Fruit fly (Drosophila melanogaster): ENCODE results near the gene Neb-cGP.

Neb-cGP gene

dm6 chrX:10463056-10463710, 2.6 kb downstream of the Neb-cGP start (continued):
- TF ChIP-seq CG2120 (GFP tag; optimal IDR thresholded peaks at IDR 0.05) (peak; percentile 28), CG32767 (GFP tag; IDR thresholded peaks at IDR 0.05) (no peak), CTCF (GFP tag; optimal IDR thresholded peaks at IDR 0.05) (peak; percentile 24), CG6765 (GFP tag; optimal IDR thresholded peaks at IDR 0.05) (no peak), CG13894 (tag; optimal IDR thresholded peaks at IDR 0.05) (no peak), Xrp1 (GFP tag; IDR thresholded peaks at IDR 0.05) (no peak), CG7786 (GFP tag; optimal IDR thresholded peaks at IDR 0.05) (no peak), CG4404 (GFP tag; IDR thresholded peaks at IDR 0.05) (no peak), bigmax (GFP tag; optimal IDR thresholded peaks at IDR 0.05) (peak; percentile 91), CG33557 (GFP tag; optimal IDR thresholded peaks at IDR 0.05) (no peak), CG17361 (GFP tag; IDR thresholded peaks at IDR 0.05) (no peak), insv (GFP tag; optimal IDR thresholded peaks at IDR 0.05) (peak in 1 of 2 experiments; percentile 28), dm (GFP tag; optimal IDR thresholded peaks at IDR 0.05) (no peak), fd96Cb (tag; optimal IDR thresholded peaks at IDR 0.05) (no peak), CG15269 (tag; optimal IDR thresholded peaks at IDR 0.05) (no peak), Neu2 (GFP tag; optimal IDR thresholded peaks at IDR 0.05; ENCODE audit: borderline replicate concordance) (no peak), Fer2 (tag; optimal IDR thresholded peaks at IDR 0.05) (no peak), fd102C (GFP tag; optimal IDR thresholded peaks at IDR 0.05) (no peak), chinmo (GFP tag; IDR thresholded peaks at IDR 0.05; ENCODE audit: partially characterized antibody) (peak; percentile 77; the same call in 2 of the 4 replicates), CG13296 (GFP tag; optimal IDR thresholded peaks at IDR 0.05) (no peak), CG17802 (tag; optimal IDR thresholded peaks at IDR 0.05) (no peak), hkb (optimal IDR thresholded peaks at IDR 0.05) (no peak), hkb (GFP tag; IDR thresholded peaks at IDR 0.05) (no peak), CG16813 (GFP tag; IDR thresholded peaks at IDR 0.05; ENCODE audit: partially characterized antibody) (peak; percentile 60; the same call in 2 of the 3 replicates), croc (GFP tag; conservative IDR thresholded peaks at IDR 0.05) (no peak), CG10147 (GFP tag; optimal IDR thresholded peaks at IDR 0.05) (no peak), CG11456 (GFP tag; IDR thresholded peaks at IDR 0.05) (no peak), Taf1 (GFP tag; IDR thresholded peaks at IDR 0.05) (no peak), Dek (tag; optimal IDR thresholded peaks at IDR 0.05) (no peak), wek (GFP tag; optimal IDR thresholded peaks at IDR 0.05) (no peak), tna (GFP tag; IDR thresholded peaks at IDR 0.05; ENCODE audit: partially characterized antibody) (peak; percentile 67), CG3838 (GFP tag; optimal IDR thresholded peaks at IDR 0.05) (no peak), NFAT (GFP tag; IDR thresholded peaks at IDR 0.05) (no peak), ewg (GFP tag; optimal IDR thresholded peaks at IDR 0.05) (peak; percentile 41), gsb-n (tag; optimal IDR thresholded peaks at IDR 0.05) (no peak), grn (GFP tag; optimal IDR thresholded peaks at IDR 0.05) (no peak), Camta (GFP tag; optimal IDR thresholded peaks at IDR 0.05) (no peak), CG9727 (GFP tag; optimal IDR thresholded peaks at IDR 0.05) (peak; percentile 1), CG12942 (GFP tag; optimal IDR thresholded peaks at IDR 0.05) (no peak), gfzf (GFP tag; optimal IDR thresholded peaks at IDR 0.05) (peak; percentile 19), CG15514 (GFP tag; optimal IDR thresholded peaks at IDR 0.05) (peak; percentile 69), Hmr (GFP tag; optimal IDR thresholded peaks at IDR 0.05) (no peak), cas (GFP tag; IDR thresholded peaks at IDR 0.05) (no peak), yki (optimal IDR thresholded peaks at IDR 0.05) (no peak), unc-4 (GFP tag; IDR thresholded peaks at IDR 0.05; ENCODE audit: partially characterized antibody) (peak; percentile 39; the same call in 1 of the 2 replicates), dysf (GFP tag; IDR thresholded peaks at IDR 0.05) (no peak), mam (GFP tag; optimal IDR thresholded peaks at IDR 0.05) (peak; percentile 13), crol (GFP tag; IDR thresholded peaks at IDR 0.05) (no peak), CG6689 (GFP tag; IDR thresholded peaks at IDR 0.05) (no peak), CG10321 (GFP tag; IDR thresholded peaks at IDR 0.05) (peak; percentile 63; the same call in 1 of the 2 replicates), zen (tag; optimal IDR thresholded peaks at IDR 0.05) (peak; percentile 32)
